Worm (Caenorhabditis elegans): ENCODE results near the gene F16G10.6.
A peak's percentile ranks its signal among the peaks of the same experiment; 100 is the strongest.

Gene F16G10.6

DNA sequence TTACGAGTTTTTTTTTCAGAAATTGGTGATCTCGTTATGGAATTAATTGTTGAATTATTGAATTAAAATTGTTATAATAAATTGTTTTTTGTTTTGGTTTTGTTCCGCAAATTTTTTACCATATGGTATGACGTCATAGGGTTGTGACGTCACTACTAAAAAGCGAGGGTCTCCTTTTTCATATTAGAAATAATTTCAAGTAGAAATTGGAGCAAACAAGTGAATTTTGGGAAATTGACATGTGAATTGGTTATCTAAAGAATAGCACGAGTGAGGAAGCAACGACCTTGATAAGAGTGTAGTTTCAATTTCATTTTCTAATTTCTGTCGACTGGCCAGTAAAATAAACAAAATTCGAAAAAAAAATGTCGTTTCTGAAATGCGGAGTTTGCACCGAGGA is 42.1 kb downstream of the F16G10.6 start, which contains the start of gene F43C11.7:
Gene F43C11.7 (plus strand): TSS at position 326 of the 400 bp plus-strand sequence.
- TF ChIP-seq nhr-80 (tag; optimal IDR thresholded peaks at IDR 0.05) (peak; percentile 84), unc-62 (GFP tag; optimal IDR thresholded peaks at IDR 0.05) (peak; percentile 37), atf-7 (tag; optimal IDR thresholded peaks at IDR 0.05) (peak; percentile 87), Y56A3A.18 (GFP tag; IDR thresholded peaks at IDR 0.05) (no peak), cebp-1 (GFP tag; IDR thresholded peaks at IDR 0.05) (no peak), cebp-1 (tag; optimal IDR thresholded peaks at IDR 0.05) (peak; percentile 27), rpc-1 (optimal IDR thresholded peaks at IDR 0.05) (no peak), rpc-1 (tag; optimal IDR thresholded peaks at IDR 0.05) (no peak), tbp1 (GFP tag; optimal IDR thresholded peaks at IDR 0.05) (no peak)

DNA sequence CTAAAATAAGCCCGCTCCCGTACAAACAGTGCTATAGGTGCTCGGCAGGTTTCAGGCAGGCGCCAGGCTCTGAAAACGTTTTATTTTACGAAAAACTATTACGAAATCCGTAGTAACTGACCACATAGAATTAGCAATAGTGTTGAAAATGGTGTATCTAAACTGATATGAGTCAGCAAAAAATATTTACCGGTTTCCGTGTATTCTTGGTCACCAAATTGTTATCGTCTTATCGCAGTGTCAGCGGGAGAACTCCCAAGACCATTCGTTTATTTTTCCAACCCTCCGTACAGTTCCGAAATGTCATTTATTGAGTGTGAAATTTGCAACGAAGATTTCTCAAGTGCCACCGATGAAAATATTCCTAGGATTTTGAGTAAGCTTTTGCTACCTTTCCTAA is 45.4 kb downstream of the F16G10.6 start, which contains the start of gene F43C11.8:
Gene F43C11.8 (plus strand): TSS at position 301 of the 400 bp plus-strand sequence.
- TF ChIP-seq lag-1 (GFP tag; IDR thresholded peaks at IDR 0.05) (no peak), nhr-80 (tag; optimal IDR thresholded peaks at IDR 0.05) (peak; percentile 6), nfyb-1 (GFP tag; IDR thresholded peaks at IDR 0.05) (no peak)

- TF ChIP-seq rpc-1 (optimal IDR thresholded peaks at IDR 0.05): peak; percentile 40
- no peak for TF ChIP-seq rpc-1 (tag; optimal IDR thresholded peaks at IDR 0.05)
- peak; percentile 80 for TF ChIP-seq dox-1 (GFP tag; IDR thresholded peaks at IDR 0.05)
- TF ChIP-seq C17E4.6 (GFP tag; IDR thresholded peaks at IDR 0.05): no peak
- peak; percentile 19; the same call in 1 of the 2 replicates for TF ChIP-seq ekl-4 (GFP tag; IDR thresholded peaks at IDR 0.05)
- TF ChIP-seq ccch-3 (GFP tag; optimal IDR thresholded peaks at IDR 0.05): no peak
- TF ChIP-seq egl-18 (GFP tag; IDR thresholded peaks at IDR 0.05): no peak
- peak; percentile 12 for TF ChIP-seq gei-17 (GFP tag; optimal IDR thresholded peaks at IDR 0.05)
- TF ChIP-seq hsf-1 (GFP tag; IDR thresholded peaks at IDR 0.05): peak; percentile 97
- TF ChIP-seq attf-6 (GFP tag; IDR thresholded peaks at IDR 0.05): no peak
- TF ChIP-seq ceh-40 (GFP tag; IDR thresholded peaks at IDR 0.05): 0 out of 2 replicates have a peak, but pooled peaks have one; percentile 67
- no peak for TF ChIP-seq snpc-3.4 (tag; optimal IDR thresholded peaks at IDR 0.05)
- TF ChIP-seq lsl-1 (GFP tag; optimal IDR thresholded peaks at IDR 0.05): peak; percentile 16
- no peak for TF ChIP-seq sptf-2 (GFP tag; optimal IDR thresholded peaks at IDR 0.05)
- 0 out of 2 replicates have a peak, but pooled peaks have one; percentile 35 for TF ChIP-seq D2030.7 (GFP tag; IDR thresholded peaks at IDR 0.05)
- no peak for TF ChIP-seq F37B4.10 (GFP tag; IDR thresholded peaks at IDR 0.05)
- TF ChIP-seq madf-6 (GFP tag; IDR thresholded peaks at IDR 0.05): peak; percentile 31; the same call in 1 of the 2 replicates
Observed at ce11 chrII:2330462-2330861, 47.2 kb downstream of the F16G10.6 start.

DNA sequence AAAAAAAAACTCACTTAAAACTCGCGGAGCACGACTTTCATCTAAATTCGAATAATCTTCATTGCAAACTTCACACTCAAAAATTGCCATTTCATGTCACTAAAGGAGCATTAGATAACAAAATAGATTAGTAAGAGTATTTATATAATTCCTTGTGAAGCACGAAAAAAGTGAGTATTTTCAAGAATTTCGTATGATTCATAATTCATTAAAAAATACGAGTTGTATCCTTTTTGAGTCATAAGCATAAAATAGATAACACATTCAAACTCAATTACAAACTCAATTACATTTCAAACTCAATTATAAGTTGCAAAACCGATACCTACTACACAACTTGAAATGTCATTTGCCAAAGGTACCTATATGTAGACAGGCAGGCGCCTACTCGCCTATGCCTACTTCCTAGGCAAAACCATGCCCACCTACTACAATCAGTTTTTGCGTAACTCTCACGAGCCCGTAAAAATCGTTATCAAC is 48.6 kb downstream of the F16G10.6 start, which contains the start of the genes ZK1240.8 and ZK1240.1:
Gene ZK1240.8 (minus strand): TSS at position 101 of the 480 bp plus-strand sequence.
Gene ZK1240.1 (plus strand): TSS at position 430 of the 480 bp plus-strand sequence.
- TF ChIP-seq snpc-4 (GFP tag; optimal IDR thresholded peaks at IDR 0.05): no peak
- TF ChIP-seq snpc-4 (tag; optimal IDR thresholded peaks at IDR 0.05): no peak
- no peak for TF ChIP-seq dpl-1 (GFP tag; optimal IDR thresholded peaks at IDR 0.05)
- no peak for TF ChIP-seq efl-1 (GFP tag; optimal IDR thresholded peaks at IDR 0.05)
